Fruit fly (Drosophila melanogaster): ENCODE results near the gene Regnase-1.

Regnase-1 gene

dm6 chr3R:20027841-20028240 is 8.0 kb downstream of the Regnase-1 start, which contains the start of the genes CG4424 and CG4854 (continued):
- no peak for TF ChIP-seq inv (GFP tag; IDR thresholded peaks at IDR 0.05; ENCODE audit: partially characterized antibody)
- TF ChIP-seq Doc3 (GFP tag; IDR thresholded peaks at IDR 0.05; ENCODE audit: partially characterized antibody) = peak; percentile 41; the same call in 1 of the 3 replicates
- no peak for TF ChIP-seq CG11456 (GFP tag; IDR thresholded peaks at IDR 0.05)
- TF ChIP-seq fd64A (GFP tag; optimal IDR thresholded peaks at IDR 0.05) = no peak
- no peak for TF ChIP-seq bab2 (GFP tag; optimal IDR thresholded peaks at IDR 0.05)
- no peak for TF ChIP-seq mld (GFP tag; IDR thresholded peaks at IDR 0.05; ENCODE audit: partially characterized antibody)

dm6 chr3R:20021152-20021769 is 14.6 kb downstream of the Regnase-1 start, which contains the start of the genes PIG-L and psidin:
PIG-L (minus strand) TSS chr3R:20021338.
psidin (plus strand) TSS chr3R:20021704.
- TF ChIP-seq CG8944 (GFP tag; optimal IDR thresholded peaks at IDR 0.05) = peak; percentile 65
- peak; percentile 79 for TF ChIP-seq CG9609 (GFP tag; optimal IDR thresholded peaks at IDR 0.05)
- TF ChIP-seq tx (GFP tag; optimal IDR thresholded peaks at IDR 0.05) = peak; percentile 68
- TF ChIP-seq fd96Cb (tag; optimal IDR thresholded peaks at IDR 0.05) = peak; percentile 72
- peak; percentile 66 for TF ChIP-seq E2f1 (GFP tag; IDR thresholded peaks at IDR 0.05)
- peak; percentile 83 for TF ChIP-seq Mad (GFP tag; optimal IDR thresholded peaks at IDR 0.05)
- TF ChIP-seq Xrp1 (GFP tag; IDR thresholded peaks at IDR 0.05) = peak; percentile 53; the same call in 1 of the 2 replicates
- peak; percentile 95 for TF ChIP-seq bbx (GFP tag; IDR thresholded peaks at IDR 0.05; ENCODE audit: partially characterized antibody)
- TF ChIP-seq CG11696 (GFP tag; IDR thresholded peaks at IDR 0.05) = no peak
- peak in 1 of 2 experiments; percentile 67 for TF ChIP-seq tll (GFP tag; optimal IDR thresholded peaks at IDR 0.05)
- TF ChIP-seq tna (GFP tag; IDR thresholded peaks at IDR 0.05; ENCODE audit: partially characterized antibody) = peak; percentile 78
- TF ChIP-seq kay (GFP tag; optimal IDR thresholded peaks at IDR 0.05) = peak; percentile 46
- peak; percentile 64 for TF ChIP-seq sisA (GFP tag; IDR thresholded peaks at IDR 0.05)
- peak; percentile 95 for TF ChIP-seq Opbp (GFP tag; IDR thresholded peaks at IDR 0.05; ENCODE audit: partially characterized antibody)
- peak; percentile 93 for TF ChIP-seq gem (tag; optimal IDR thresholded peaks at IDR 0.05)
- TF ChIP-seq CG6854 (GFP tag; optimal IDR thresholded peaks at IDR 0.05) = no peak
- no peak for TF ChIP-seq CG16779 (GFP tag; IDR thresholded peaks at IDR 0.05)
- peak; percentile 28 for TF ChIP-seq gfzf (GFP tag; optimal IDR thresholded peaks at IDR 0.05)
- TF ChIP-seq trem (tag; optimal IDR thresholded peaks at IDR 0.05) = peak; percentile 70
- peak; percentile 97 for TF ChIP-seq sna (GFP tag; IDR thresholded peaks at IDR 0.05; ENCODE audit: partially characterized antibody)
- TF ChIP-seq CG13123 (GFP tag; optimal IDR thresholded peaks at IDR 0.05) = peak; percentile 63
- TF ChIP-seq CG6654 (GFP tag; optimal IDR thresholded peaks at IDR 0.05) = peak; percentile 18
- peak; percentile 51; the same call in 1 of the 2 replicates for TF ChIP-seq Oaz (GFP tag; IDR thresholded peaks at IDR 0.05)
- TF ChIP-seq usp (GFP tag; optimal IDR thresholded peaks at IDR 0.05) = no peak
- TF ChIP-seq Hr3 (GFP tag; optimal IDR thresholded peaks at IDR 0.05) = peak; percentile 87
- TF ChIP-seq CG12104 (GFP tag; optimal IDR thresholded peaks at IDR 0.05) = peak; percentile 78
- TF ChIP-seq oc (tag; optimal IDR thresholded peaks at IDR 0.05) = no peak
- peak; percentile 84 for TF ChIP-seq ind (GFP tag; optimal IDR thresholded peaks at IDR 0.05)
- TF ChIP-seq gcm2 (GFP tag; optimal IDR thresholded peaks at IDR 0.05) = peak; percentile 61
- no peak for TF ChIP-seq aop (GFP tag; IDR thresholded peaks at IDR 0.05)
- TF ChIP-seq her (GFP tag; optimal IDR thresholded peaks at IDR 0.05) = peak; percentile 60
- peak; percentile 48 for TF ChIP-seq CG10654 (GFP tag; optimal IDR thresholded peaks at IDR 0.05)
- TF ChIP-seq amos (GFP tag; IDR thresholded peaks at IDR 0.05; ENCODE audit: partially characterized antibody) = peak; percentile 92
- TF ChIP-seq ab (GFP tag; optimal IDR thresholded peaks at IDR 0.05) = peak; percentile 55
- no peak for TF ChIP-seq gro (GFP tag; optimal IDR thresholded peaks at IDR 0.05)
- peak; percentile 80 for TF ChIP-seq slbo (GFP tag; IDR thresholded peaks at IDR 0.05)
- TF ChIP-seq chn (GFP tag; optimal IDR thresholded peaks at IDR 0.05) = peak; percentile 84
- peak; percentile 34 for TF ChIP-seq CG31388 (GFP tag; optimal IDR thresholded peaks at IDR 0.05)
- TF ChIP-seq Aef1 (GFP tag; IDR thresholded peaks at IDR 0.05) = peak; percentile 61
- TF ChIP-seq org-1 (GFP tag; optimal IDR thresholded peaks at IDR 0.05) = peak; percentile 58
- TF ChIP-seq BtbVII (GFP tag; optimal IDR thresholded peaks at IDR 0.05) = peak; percentile 21
- no peak for TF ChIP-seq CG7271 (tag; optimal IDR thresholded peaks at IDR 0.05)
- no peak for TF ChIP-seq B-H1 (GFP tag; IDR thresholded peaks at IDR 0.05)
